Fruit fly (Drosophila melanogaster): ENCODE data around the gene Arl8.
A peak's percentile ranks its signal among the peaks of the same experiment; 100 is the strongest.

The Arl8 gene

DNA sequence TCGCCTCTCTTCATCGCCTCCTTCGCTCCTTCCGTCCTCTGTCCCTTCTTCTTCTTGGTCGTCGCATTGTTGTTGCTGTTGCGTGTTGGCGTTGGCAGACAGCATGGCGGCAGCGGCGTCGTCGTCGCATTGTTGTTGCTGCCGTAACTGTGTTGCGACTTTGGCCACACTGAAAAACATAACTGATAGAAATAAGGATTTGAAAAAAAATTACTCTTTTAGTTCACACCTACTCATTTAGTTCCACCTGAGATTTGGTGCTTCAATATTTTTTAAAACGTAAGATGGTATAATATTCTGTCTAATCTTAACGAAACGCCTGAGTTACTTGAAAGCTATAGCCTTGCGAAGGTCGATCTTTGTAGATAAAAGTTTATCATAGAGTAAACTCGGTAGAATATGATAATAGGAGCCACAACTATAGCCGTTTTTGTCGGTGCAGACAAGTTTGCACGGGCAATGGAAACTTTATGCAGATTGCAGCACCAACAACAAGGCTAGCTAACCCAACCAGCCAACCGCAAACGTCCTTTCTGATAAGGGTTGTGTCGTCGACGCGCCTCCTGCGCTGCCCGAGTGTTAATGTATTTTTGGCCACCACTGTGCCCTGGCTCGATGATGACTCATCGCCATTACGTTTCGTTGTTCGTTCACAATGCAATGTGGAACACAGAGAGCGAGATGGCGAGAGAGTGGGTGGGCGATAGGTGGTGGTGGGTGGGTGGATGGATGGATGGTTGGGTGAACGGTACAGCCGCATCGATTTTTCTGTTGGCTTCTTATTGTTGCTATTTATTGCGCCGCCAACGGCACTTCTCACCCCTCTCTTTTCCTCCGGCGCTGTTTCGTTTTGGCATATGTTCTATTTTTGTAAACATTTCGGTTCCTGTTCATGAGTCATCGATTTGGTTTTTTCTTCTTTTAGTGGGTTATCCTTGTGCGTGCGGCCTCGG lies 13.2 kb upstream of the Arl8 start (continued):
- TF ChIP-seq topi (GFP tag; optimal IDR thresholded peaks at IDR 0.05): peak; percentile 88
- TF ChIP-seq esn (GFP tag; optimal IDR thresholded peaks at IDR 0.05): peak; percentile 92
- peak; percentile 90 for TF ChIP-seq net (GFP tag; optimal IDR thresholded peaks at IDR 0.05)
- peak; percentile 89 for TF ChIP-seq CG31627 (GFP tag; optimal IDR thresholded peaks at IDR 0.05)
- peak; percentile 94 for TF ChIP-seq fd59A (GFP tag; optimal IDR thresholded peaks at IDR 0.05)
- peak; percentile 89 for TF ChIP-seq achi (GFP tag; optimal IDR thresholded peaks at IDR 0.05)
- no peak for TF ChIP-seq Eip93F (GFP tag; optimal IDR thresholded peaks at IDR 0.05)
- no peak for TF ChIP-seq Hr38 (GFP tag; optimal IDR thresholded peaks at IDR 0.05)
- TF ChIP-seq CG15336 (GFP tag; IDR thresholded peaks at IDR 0.05): peak; percentile 89
- peak; percentile 94 for TF ChIP-seq spab (GFP tag; optimal IDR thresholded peaks at IDR 0.05)
- TF ChIP-seq vri (GFP tag; optimal IDR thresholded peaks at IDR 0.05): peak; percentile 51

DNA sequence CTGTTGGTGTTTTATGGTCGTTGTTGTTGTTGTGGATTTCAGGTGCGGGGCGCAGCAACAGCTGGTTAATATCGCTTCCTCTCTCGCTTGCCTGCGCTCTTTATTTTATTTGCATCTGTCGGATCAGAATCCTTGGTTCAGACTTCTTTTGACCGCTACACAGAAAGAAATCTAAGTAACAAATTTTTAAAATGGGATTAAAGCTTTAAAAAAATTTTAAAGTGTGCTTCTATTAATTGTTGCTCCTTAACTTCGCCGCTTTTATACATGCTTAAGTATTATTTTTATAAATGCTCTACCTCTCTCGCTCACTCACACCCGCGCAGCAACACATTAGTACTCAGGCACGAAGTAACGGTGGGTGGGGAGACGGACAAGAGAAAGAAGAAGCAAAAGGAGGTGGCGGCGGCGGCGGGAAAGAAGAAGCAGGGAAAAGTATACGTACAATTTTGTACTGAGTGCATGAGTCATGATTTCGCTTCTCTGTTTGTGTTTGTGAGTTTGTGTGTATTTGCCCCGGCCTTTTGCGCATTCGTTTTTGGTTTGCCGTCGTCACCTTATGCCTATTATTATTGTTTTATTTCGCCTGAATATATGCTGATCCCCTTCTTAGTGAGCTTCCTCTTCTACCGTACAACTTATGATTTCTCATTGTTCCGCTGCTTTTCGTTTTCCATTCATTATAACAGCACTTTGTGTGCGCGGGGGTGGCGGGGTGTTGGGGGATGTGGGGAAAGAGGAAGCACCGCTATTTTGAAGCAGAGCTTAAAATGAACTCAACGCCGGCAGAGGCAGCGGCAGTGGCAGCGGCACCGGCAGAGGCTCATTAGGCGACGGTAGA lies 12.4 kb upstream of the Arl8 start:
- peak; percentile 96 for TF ChIP-seq topi (GFP tag; optimal IDR thresholded peaks at IDR 0.05)
- TF ChIP-seq CG8119 (GFP tag; IDR thresholded peaks at IDR 0.05): peak; percentile 84
- peak; percentile 89 for TF ChIP-seq achi (GFP tag; optimal IDR thresholded peaks at IDR 0.05)
- peak; percentile 64; the same call in 1 of the 2 replicates for TF ChIP-seq CG11294 (GFP tag; IDR thresholded peaks at IDR 0.05)
- TF ChIP-seq Hr38 (GFP tag; optimal IDR thresholded peaks at IDR 0.05): no peak
- TF ChIP-seq CG3032 (tag; optimal IDR thresholded peaks at IDR 0.05): peak; percentile 92
- TF ChIP-seq CG9139 (GFP tag; optimal IDR thresholded peaks at IDR 0.05): peak; percentile 87
- peak; percentile 94 for TF ChIP-seq vri (GFP tag; optimal IDR thresholded peaks at IDR 0.05)
- peak; percentile 91 for TF ChIP-seq acj6 (GFP tag; optimal IDR thresholded peaks at IDR 0.05)
- TF ChIP-seq Met (GFP tag; optimal IDR thresholded peaks at IDR 0.05): peak; percentile 97
- peak; percentile 65 for TF ChIP-seq CG6276 (GFP tag; optimal IDR thresholded peaks at IDR 0.05)
- peak; percentile 89 for TF ChIP-seq spab (GFP tag; optimal IDR thresholded peaks at IDR 0.05)
- peak; percentile 70 for TF ChIP-seq Gug (GFP tag; IDR thresholded peaks at IDR 0.05)
- TF ChIP-seq Sox102F (GFP tag; optimal IDR thresholded peaks at IDR 0.05): peak; percentile 96
- peak; percentile 83 to 87 for TF ChIP-seq salr (GFP tag; optimal IDR thresholded peaks at IDR 0.05)
- peak; percentile 77 for TF ChIP-seq CG16779 (tag; optimal IDR thresholded peaks at IDR 0.05)
- TF ChIP-seq fkh (GFP tag; optimal IDR thresholded peaks at IDR 0.05): peak; percentile 76
- TF ChIP-seq Hr39 (GFP tag; optimal IDR thresholded peaks at IDR 0.05): peak; percentile 94
- peak; percentile 95 for TF ChIP-seq CG6163 (GFP tag; IDR thresholded peaks at IDR 0.05)
- TF ChIP-seq CG10669 (GFP tag; optimal IDR thresholded peaks at IDR 0.05): peak; percentile 94
- peak; percentile 95 for TF ChIP-seq CG31627 (GFP tag; optimal IDR thresholded peaks at IDR 0.05)
- TF ChIP-seq CG32006 (GFP tag; optimal IDR thresholded peaks at IDR 0.05): peak; percentile 80
- TF ChIP-seq esn (GFP tag; optimal IDR thresholded peaks at IDR 0.05): peak; percentile 96
- peak; percentile 98 for TF ChIP-seq Eip78C (GFP tag)
- TF ChIP-seq CG7368 (GFP tag; optimal IDR thresholded peaks at IDR 0.05): peak; percentile 87
- TF ChIP-seq fd85E (GFP tag; optimal IDR thresholded peaks at IDR 0.05): peak; percentile 73
- TF ChIP-seq CG3919 (GFP tag; optimal IDR thresholded peaks at IDR 0.05): peak; percentile 93
- peak; percentile 95 for TF ChIP-seq lz (GFP tag; optimal IDR thresholded peaks at IDR 0.05)
- peak; percentile 78 for TF ChIP-seq Hr4 (GFP tag; optimal IDR thresholded peaks at IDR 0.05)
- peak; percentile 79 for TF ChIP-seq CG6854 (GFP tag; optimal IDR thresholded peaks at IDR 0.05)
- TF ChIP-seq fd59A (GFP tag; optimal IDR thresholded peaks at IDR 0.05): peak; percentile 89
- TF ChIP-seq CG34406 (GFP tag; optimal IDR thresholded peaks at IDR 0.05): peak; percentile 95
- TF ChIP-seq CG8632 (GFP tag; optimal IDR thresholded peaks at IDR 0.05): peak; percentile 94
- TF ChIP-seq CG8319 (GFP tag; optimal IDR thresholded peaks at IDR 0.05): peak; percentile 90
- peak; percentile 91 for TF ChIP-seq dsx (GFP tag; optimal IDR thresholded peaks at IDR 0.05; ENCODE audit: poor library complexity, severe bottlenecking)
- TF ChIP-seq CG4318 (GFP tag; optimal IDR thresholded peaks at IDR 0.05): peak; percentile 71
- TF ChIP-seq Ets21C (GFP tag; optimal IDR thresholded peaks at IDR 0.05): peak; percentile 92
- peak; percentile 73 for TF ChIP-seq Blimp-1 (GFP tag; optimal IDR thresholded peaks at IDR 0.05)
- TF ChIP-seq svp (GFP tag): peak; percentile 98
- peak; percentile 97 for TF ChIP-seq Sox14 (GFP tag; optimal IDR thresholded peaks at IDR 0.05)
- peak; percentile 88 for TF ChIP-seq Eip93F (GFP tag; optimal IDR thresholded peaks at IDR 0.05)
- TF ChIP-seq CG6792 (GFP tag; optimal IDR thresholded peaks at IDR 0.05): peak; percentile 94
